Worm (Caenorhabditis elegans) whole organism, late embryonic: ENCODE measurements around the gene hap-1.

Experiments
- ahr-1 ChIP-seq: sonication (generic microtip); optimal IDR thresholded peaks from 2 replicates; lab custom pipeline; 2016; ENCODE audit warnings: missing genetic modification characterization, missing compliant biosample characterization
- ama-1 ChIP-seq: fragments of 150-350 bp; optimal IDR thresholded peaks from 2 replicates; lab custom pipeline; 2014
- ceh-6 ChIP-seq: fragments of 200-800 bp; sonication (Bioruptor generic); optimal IDR thresholded peaks from 2 replicates; lab custom pipeline; 2018; ENCODE audit warnings: mild to moderate bottlenecking, missing genetic modification characterization, missing compliant biosample characterization
- dve-1 ChIP-seq: sonication (generic microtip); optimal IDR thresholded peaks from 2 replicates; lab custom pipeline; 2017; ENCODE audit warnings: antibody characterized with exemption, mild to moderate bottlenecking, missing genetic modification characterization, missing compliant biosample characterization
- elt-4 ChIP-seq: sonication (generic microtip); optimal IDR thresholded peaks from 2 replicates; lab custom pipeline; 2016; ENCODE audit warnings: missing genetic modification characterization, missing compliant biosample characterization
- hlh-15 ChIP-seq: sonication (generic microtip); optimal IDR thresholded peaks from 2 replicates; lab custom pipeline; 2016; ENCODE audit warnings: missing genetic modification characterization, missing compliant biosample characterization
- pha-4 ChIP-seq: fragments of 150-350 bp; optimal IDR thresholded peaks from 2 replicates; lab custom pipeline; 2018; ENCODE audit warnings: missing biosample characterization, missing genetic modification reagents, missing genetic modification characterization
- sox-4 ChIP-seq: sonication (generic microtip); optimal IDR thresholded peaks from 2 replicates; lab custom pipeline; 2017; ENCODE audit warnings: mild to moderate bottlenecking, missing genetic modification characterization, inconsistent platforms, missing compliant biosample characterization
- unc-3 ChIP-seq, 2 experiments: fragments of 200-800 bp in 1 of 2; sonication (Bioruptor generic) in 1 of 2; sonication (generic microtip) in 1 of 2; conservative IDR thresholded peaks in 1 of 2; optimal IDR thresholded peaks in 1 of 2; 2 replicates each; pipeline versions ENCODE4 v1.3.6 to Lab custom; 2016 to 2022; ENCODE audit warnings: missing compliant biosample characterization in 2 of 2, missing genetic modification characterization in 2 of 2, missing genetic modification reagents in 1 of 2

- TF ChIP-seq pha-4 (tag; lab: Kevin White, UChicago) (no peak), ama-1 (lab: Kevin White, UChicago) (no peak), sox-4 (tag; lab: Kevin White, UChicago) (no peak), dve-1 (tag; lab: Kevin White, UChicago) (no peak), unc-3 (GFP tag; conservative IDR thresholded peaks at IDR 0.05; lab: Robert Waterston, UW) (no peak), unc-3 (tag; optimal IDR thresholded peaks at IDR 0.05; lab: Kevin White, UChicago) (no peak), ceh-6 (GFP tag; lab: Kevin White, UChicago) (no peak), elt-4 (tag; lab: Kevin White, UChicago) (no peak), ahr-1 (tag; lab: Kevin White, UChicago) (no peak), hlh-15 (tag; lab: Kevin White, UChicago) (no peak)
Observed at ce11 chrIII:5233140-5233539, 30.6 kb upstream of the hap-1 start.
